Fruit fly (Drosophila melanogaster) whole organism, pupa: ENCODE measurements around the gene sol.

Source experiments
- CG10348 ChIP-seq: fragments of 200-800 bp; sonication (Bioruptor generic); IDR thresholded peaks from 2 replicates; pipeline ENCODE4 v1.3.6; 2022; ENCODE audit warnings: missing biosample characterization, missing genetic modification characterization
- CG12605 ChIP-seq: fragments of 200-800 bp; sonication (Bioruptor generic); IDR thresholded peaks from 2 replicates; pipeline ENCODE4 v1.3.6; 2022; ENCODE audit warnings: missing biosample characterization, missing genetic modification characterization
- CG13204 ChIP-seq: fragments of 200-800 bp; sonication (Bioruptor generic); optimal IDR thresholded peaks from 2 replicates; lab custom pipeline; 2018; ENCODE audit warnings: missing biosample characterization, mild to moderate bottlenecking, missing genetic modification characterization, moderate library complexity
- CG14655 ChIP-seq: fragments of 200-800 bp; sonication (Bioruptor generic); optimal IDR thresholded peaks from 3 replicates; lab custom pipeline; 2017; ENCODE audit warnings: mild to moderate bottlenecking, missing biosample characterization, missing genetic modification reagents, missing genetic modification characterization
- CG15710 ChIP-seq: fragments of 200-800 bp; sonication (Bioruptor generic); optimal IDR thresholded peaks from 2 replicates; lab custom pipeline; 2018; ENCODE audit warnings: missing biosample characterization, mild to moderate bottlenecking, missing genetic modification characterization, moderate library complexity
- CG17806 ChIP-seq: fragments of 200-800 bp; sonication (Bioruptor generic); optimal IDR thresholded peaks from 2 replicates; lab custom pipeline; 2018; ENCODE audit warnings: missing biosample characterization, mild to moderate bottlenecking, missing genetic modification characterization, moderate library complexity
- CG32121 ChIP-seq: fragments of 200-800 bp; sonication (Bioruptor generic); IDR thresholded peaks from 2 replicates; pipeline ENCODE4 v1.3.6; 2022; ENCODE audit warnings: missing biosample characterization, missing genetic modification characterization
- CG34367 ChIP-seq: fragments of 200-800 bp; sonication (Bioruptor generic); optimal IDR thresholded peaks from 2 replicates; lab custom pipeline; 2018; ENCODE audit warnings: missing biosample characterization, mild to moderate bottlenecking, missing genetic modification characterization
- CG4496 ChIP-seq: fragments of 200-800 bp; sonication (Bioruptor generic); IDR thresholded peaks from 3 replicates; pipeline ENCODE4 v1.3.6; 2022; ENCODE audit warnings: missing biosample characterization, missing genetic modification characterization
- CG8159 ChIP-seq: fragments of 200-800 bp; sonication (Bioruptor generic); optimal IDR thresholded peaks from 3 replicates; lab custom pipeline; 2018; ENCODE audit warnings: missing biosample characterization, mild to moderate bottlenecking, missing genetic modification characterization, moderate library complexity
- CG8301 ChIP-seq: fragments of 200-800 bp; sonication (Bioruptor generic); optimal IDR thresholded peaks from 2 replicates; lab custom pipeline; 2018; ENCODE audit warnings: missing biosample characterization, mild to moderate bottlenecking, missing genetic modification characterization
- CG9948 ChIP-seq: fragments of 200-800 bp; sonication (Bioruptor generic); optimal IDR thresholded peaks from 2 replicates; lab custom pipeline; 2018; ENCODE audit warnings: missing biosample characterization, mild to moderate bottlenecking, missing genetic modification characterization, moderate library complexity
- D1 ChIP-seq: fragments of 200-800 bp; sonication (Bioruptor generic); optimal IDR thresholded peaks from 2 replicates; lab custom pipeline; 2018; ENCODE audit warnings: missing biosample characterization, mild to moderate bottlenecking, missing genetic modification characterization, moderate library complexity
- EcR ChIP-seq: fragments of 200-800 bp; sonication (Bioruptor generic); optimal IDR thresholded peaks from 3 replicates; lab custom pipeline; 2019; ENCODE audit warnings: missing biosample characterization, missing genetic modification characterization, mild to moderate bottlenecking, moderate library complexity, missing genetic modification reagents
- Ets98B ChIP-seq: fragments of 200-800 bp; sonication (Bioruptor generic); IDR thresholded peaks from 2 replicates; pipeline ENCODE4 v1.3.6; 2022; ENCODE audit warnings: missing biosample characterization, missing genetic modification characterization
- Pif1A ChIP-seq: fragments of 200-800 bp; sonication (Bioruptor generic); optimal IDR thresholded peaks from 3 replicates; lab custom pipeline; 2016; ENCODE audit warnings: missing biosample characterization, missing genetic modification characterization
- Pif1B ChIP-seq: fragments of 200-800 bp; sonication (Bioruptor generic); optimal IDR thresholded peaks from 3 replicates; lab custom pipeline; 2016; ENCODE audit warnings: missing biosample characterization, missing genetic modification characterization
- Snoo ChIP-seq: fragments of 200-800 bp; sonication (Bioruptor generic); optimal IDR thresholded peaks from 3 replicates; lab custom pipeline; 2017; ENCODE audit warnings: missing biosample characterization, mild to moderate bottlenecking, missing genetic modification characterization, inconsistent platforms
- fd96Ca ChIP-seq: fragments of 200-800 bp; sonication (Bioruptor generic); IDR thresholded peaks from 3 replicates; pipeline ENCODE4 v1.3.6; 2022; ENCODE audit warnings: missing biosample characterization, missing genetic modification characterization
- gl ChIP-seq: fragments of 200-800 bp; sonication (Bioruptor generic); optimal IDR thresholded peaks from 2 replicates; lab custom pipeline; 2018; ENCODE audit warnings: missing biosample characterization, mild to moderate bottlenecking, missing genetic modification characterization
- rn ChIP-seq: fragments of 200-800 bp; sonication (Bioruptor generic); IDR thresholded peaks from 2 replicates; pipeline ENCODE4 v1.3.6; 2022; ENCODE audit warnings: missing biosample characterization, missing genetic modification characterization

The sol gene

DNA sequence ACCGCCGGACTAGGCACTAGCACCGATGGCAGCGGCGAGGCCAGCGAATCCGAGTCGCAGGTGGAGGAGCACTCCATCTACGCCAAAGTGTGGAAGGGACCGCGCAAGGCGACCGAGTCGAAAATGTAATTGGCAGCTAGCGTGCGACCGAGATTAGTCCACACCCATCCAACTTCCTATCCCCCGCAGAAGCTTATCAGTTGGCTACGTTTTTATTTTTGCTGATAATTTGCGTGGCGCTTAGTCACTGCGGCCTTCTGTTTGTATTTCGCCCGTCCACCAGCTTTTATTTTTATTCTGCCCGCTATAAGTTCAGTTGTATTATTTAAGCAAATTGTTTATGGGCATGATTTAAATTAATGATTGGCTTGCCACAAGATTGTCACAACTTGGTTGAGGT is 3.5 kb downstream of the sol start:
- no peak for TF ChIP-seq CG13204 (GFP tag; lab: Kevin White, UChicago)
- TF ChIP-seq rn: no peak
- no peak for TF ChIP-seq CG34367 (tag; lab: Kevin White, UChicago)
- no peak for TF ChIP-seq CG10348 (GFP tag; lab: Robert Waterston, UW)
- TF ChIP-seq gl (tag; lab: Kevin White, UChicago): no peak
- no peak for TF ChIP-seq CG9948 (tag; lab: Kevin White, UChicago)
- TF ChIP-seq Pif1A (GFP tag; lab: Kevin White, UChicago): no peak
- TF ChIP-seq D1 (tag; lab: Kevin White, UChicago): no peak
- TF ChIP-seq Ets98B (GFP tag; lab: Robert Waterston, UW): no peak

DNA sequence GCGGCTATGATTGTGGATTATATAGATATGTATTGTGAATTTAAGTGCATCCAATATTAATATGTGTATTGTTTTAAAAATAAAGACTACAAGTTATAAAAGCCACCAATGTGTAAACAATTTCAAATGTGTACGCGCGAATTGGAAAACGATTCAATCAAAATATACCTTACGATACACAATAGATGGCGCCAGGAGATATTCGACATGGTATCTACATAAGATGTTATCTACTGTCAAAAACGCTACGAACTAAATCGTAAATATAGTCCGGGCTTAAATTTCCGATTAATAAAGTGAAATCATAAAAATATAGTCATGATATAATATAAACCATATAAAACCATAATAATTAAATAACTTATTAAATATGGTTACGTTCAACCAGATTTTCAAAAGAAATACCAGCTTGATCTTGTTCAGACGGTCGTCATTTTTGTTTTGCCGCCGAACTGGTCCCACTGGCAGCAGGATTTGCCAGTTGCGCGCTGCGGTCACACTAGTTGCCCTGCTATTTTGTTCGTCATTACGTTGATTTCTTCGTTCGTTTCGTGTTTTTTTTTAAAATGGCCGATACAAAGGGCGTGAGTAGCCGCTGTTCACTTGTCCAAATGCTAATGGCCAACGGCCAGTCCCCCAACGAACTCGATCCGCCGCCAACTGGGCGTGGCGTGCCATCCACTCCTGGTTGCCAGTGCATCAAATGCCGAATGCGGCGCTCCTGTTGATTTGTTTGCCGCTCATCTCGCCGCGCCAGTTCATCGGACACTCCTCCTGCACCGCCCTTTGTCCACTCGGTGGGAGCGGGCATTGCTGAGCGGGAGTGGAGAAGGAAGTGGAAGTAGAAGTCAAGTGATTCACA is 8.0 kb downstream of the sol start, which contains the start of gene Septin1:
Septin1 (plus strand) TSS at position 477 of the 862 bp plus-strand sequence.
- 0 out of 3 replicates have a peak, but pooled peaks have one; percentile 19 for TF ChIP-seq CG4496 (GFP tag; lab: Robert Waterston, UW)
- TF ChIP-seq EcR: peak; percentile 55
- TF ChIP-seq Snoo (tag; lab: Kevin White, UChicago): no peak
- TF ChIP-seq, all 21 proteins: peak for 2

DNA sequence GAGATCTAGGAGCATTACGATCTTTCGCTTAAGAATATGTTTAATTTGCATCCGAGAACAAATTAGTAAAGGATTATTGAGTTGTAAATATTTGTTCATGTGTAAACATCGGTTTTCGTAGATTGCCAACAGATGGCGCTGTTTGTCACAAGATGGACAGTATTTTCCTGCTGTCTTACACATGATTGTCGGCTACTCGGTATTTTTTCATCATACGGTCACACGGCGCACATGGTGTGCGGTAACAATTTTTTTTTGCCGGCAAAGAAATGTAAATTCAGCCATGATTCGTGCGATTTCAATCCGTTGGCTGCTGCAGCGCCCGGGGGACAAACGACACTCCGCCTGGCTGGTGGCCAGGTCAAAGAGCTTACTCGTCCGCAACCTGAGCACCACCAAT is 12.8 kb downstream of the sol start, which contains the start of the genes bbx and waw:
bbx (plus strand) TSS at position 151 of the 400 bp plus-strand sequence.
waw (plus strand) TSS at position 151 of the 400 bp plus-strand sequence.
- TF ChIP-seq Pif1B: no peak
- TF ChIP-seq fd96Ca (GFP tag; lab: Robert Waterston, UW): no peak
- no peak for TF ChIP-seq CG9948 (tag; lab: Kevin White, UChicago)
- TF ChIP-seq D1 (tag; lab: Kevin White, UChicago): no peak
- TF ChIP-seq gl (tag; lab: Kevin White, UChicago): no peak
- peak; percentile 16 for TF ChIP-seq CG8159 (tag; lab: Kevin White, UChicago)
- no peak for TF ChIP-seq Ets98B (GFP tag; lab: Robert Waterston, UW)
- peak; percentile 12 for TF ChIP-seq Snoo (tag; lab: Kevin White, UChicago)
- no peak for TF ChIP-seq CG12605 (GFP tag; lab: Robert Waterston, UW)
- no peak for TF ChIP-seq CG8301 (tag; lab: Kevin White, UChicago)
- TF ChIP-seq CG13204 (GFP tag; lab: Kevin White, UChicago): no peak
- TF ChIP-seq EcR: peak; percentile 54

DNA sequence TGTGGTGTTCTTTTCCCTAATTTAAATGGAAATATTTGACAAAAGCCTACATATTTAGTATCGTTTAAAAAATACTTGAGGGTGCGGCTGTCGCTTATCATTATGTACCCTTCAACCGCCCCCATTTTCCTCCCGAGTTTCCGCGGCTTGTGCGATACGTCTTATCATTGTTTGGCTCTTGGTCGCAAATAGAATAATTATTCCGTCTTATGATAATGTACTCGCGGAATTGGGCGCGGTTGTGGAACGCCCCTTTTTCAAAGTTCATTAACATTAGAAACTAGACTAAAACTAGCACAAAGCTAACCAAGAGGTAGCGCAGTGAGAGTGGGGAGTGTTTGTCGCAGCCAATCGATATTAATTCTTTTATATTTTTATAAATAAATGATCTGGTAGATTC is 15.3 kb downstream of the sol start:
- TF ChIP-seq CG15710 (tag; lab: Kevin White, UChicago): no peak
- no peak for TF ChIP-seq CG17806 (tag; lab: Kevin White, UChicago)
- no peak for TF ChIP-seq CG10348 (GFP tag; lab: Robert Waterston, UW)
- no peak for TF ChIP-seq fd96Ca (GFP tag; lab: Robert Waterston, UW)

DNA sequence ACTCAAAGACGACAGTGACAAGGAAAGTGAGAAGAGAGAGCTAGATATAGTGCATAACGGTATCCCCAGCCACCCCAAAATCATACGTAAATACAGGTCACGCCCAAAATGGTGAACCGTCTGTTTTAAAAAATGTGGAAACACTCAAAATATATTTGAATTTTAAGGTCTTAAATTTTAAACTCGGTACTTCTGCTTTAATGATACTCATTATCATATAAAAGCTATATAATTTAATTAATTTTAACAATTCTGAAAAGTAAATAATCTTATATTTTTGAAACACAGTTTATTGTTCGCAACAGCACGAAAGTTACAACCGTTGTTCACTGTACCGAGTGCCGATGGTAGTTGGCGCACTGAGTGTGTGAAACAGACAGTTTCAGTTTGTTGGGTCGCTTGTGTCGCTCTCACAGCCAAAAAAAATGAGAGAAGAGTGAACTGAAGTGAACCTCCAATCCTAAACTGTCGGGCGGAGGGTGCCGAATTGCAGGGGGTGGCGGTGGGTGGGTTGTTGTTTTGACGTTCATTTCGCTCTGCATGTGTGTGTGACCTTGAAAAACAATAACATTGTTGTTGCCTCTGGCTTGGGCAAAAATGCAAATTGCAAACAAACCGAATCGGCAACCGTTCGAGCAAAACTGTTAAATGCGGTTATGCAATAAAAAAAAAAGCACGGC is 16.4 kb downstream of the sol start:
- TF ChIP-seq CG14655 (GFP tag; lab: Kevin White, UChicago): no peak
- TF ChIP-seq Ets98B (GFP tag; lab: Robert Waterston, UW): peak; percentile 77
- peak; percentile 57 for TF ChIP-seq CG12605 (GFP tag; lab: Robert Waterston, UW)
- TF ChIP-seq CG10348 (GFP tag; lab: Robert Waterston, UW): 0 out of 2 replicates have a peak, but pooled peaks have one; percentile 50
- peak; percentile 78 for TF ChIP-seq Snoo (tag; lab: Kevin White, UChicago)
- TF ChIP-seq CG17806 (tag; lab: Kevin White, UChicago): peak; percentile 66
- TF ChIP-seq gl (tag; lab: Kevin White, UChicago): peak; percentile 20
- TF ChIP-seq rn: no peak
- TF ChIP-seq CG8159 (tag; lab: Kevin White, UChicago): peak; percentile 85
- peak; percentile 86 for TF ChIP-seq CG4496 (GFP tag; lab: Robert Waterston, UW)
- peak; percentile 68 for TF ChIP-seq Pif1B
- TF ChIP-seq CG9948 (tag; lab: Kevin White, UChicago): peak; percentile 69
- TF ChIP-seq CG34367 (tag; lab: Kevin White, UChicago): peak; percentile 61
- TF ChIP-seq EcR: peak; percentile 28
- peak; percentile 80 for TF ChIP-seq fd96Ca (GFP tag; lab: Robert Waterston, UW)
- TF ChIP-seq CG15710 (tag; lab: Kevin White, UChicago): peak; percentile 79
- no peak for TF ChIP-seq Pif1A (GFP tag; lab: Kevin White, UChicago)
- peak; percentile 48 for TF ChIP-seq CG13204 (GFP tag; lab: Kevin White, UChicago)
- peak; percentile 84 for TF ChIP-seq CG8301 (tag; lab: Kevin White, UChicago)
- peak; percentile 92 for TF ChIP-seq CG32121 (GFP tag; lab: Robert Waterston, UW)
- TF ChIP-seq D1 (tag; lab: Kevin White, UChicago): no peak
